Fruit fly (Drosophila melanogaster): ENCODE measurements around the gene CG42828.

dm6 chr3R:23346893-23347396 is 26.6 kb upstream of the CG42828 start:
- TF ChIP-seq Dll (optimal IDR thresholded peaks at IDR 0.05) = no peak
- TF ChIP-seq pan (optimal IDR thresholded peaks at IDR 0.05) = no peak
- TF ChIP-seq usp (GFP tag; optimal IDR thresholded peaks at IDR 0.05) = no peak
- TF ChIP-seq CG8478 (optimal IDR thresholded peaks at IDR 0.05) = no peak
- no peak for TF ChIP-seq EcR (GFP tag; optimal IDR thresholded peaks at IDR 0.05)
- no peak for TF ChIP-seq psq (optimal IDR thresholded peaks at IDR 0.05)
